Worm (Caenorhabditis elegans) whole organism, young adult: ENCODE measurements around the gene T08A11.1.

ENCODE experiments used
- D2030.7 ChIP-seq: fragments of 200-800 bp; sonication (Bioruptor generic); IDR thresholded peaks from 2 replicates; pipeline ENCODE4 v1.3.6; 2022; ENCODE audit warnings: missing genetic modification reagents, missing genetic modification characterization, missing compliant biosample characterization
- ZK185.1 ChIP-seq: sonication (generic microtip); optimal IDR thresholded peaks from 2 replicates; lab custom pipeline; 2016; ENCODE audit warnings: mild to moderate bottlenecking, missing genetic modification characterization, missing compliant biosample characterization; ENCODE audit not compliant: poor library complexity, severe bottlenecking
- aptf-2 ChIP-seq: fragments of 200-800 bp; sonication (Bioruptor generic); conservative IDR thresholded peaks from 2 replicates; pipeline ENCODE4 v1.3.6; 2022; ENCODE audit warnings: missing genetic modification reagents, missing genetic modification characterization, missing compliant biosample characterization
- attf-6 ChIP-seq: fragments of 200-800 bp; sonication (Bioruptor generic); IDR thresholded peaks from 2 replicates; pipeline ENCODE4 v1.3.6; 2022; ENCODE audit warnings: missing genetic modification reagents, missing genetic modification characterization, missing compliant biosample characterization
- cebp-1 ChIP-seq, 2 experiments: fragments of 200-800 bp in 1 of 2; sonication (Bioruptor generic) in 1 of 2; sonication (generic microtip) in 1 of 2; IDR thresholded peaks in 1 of 2; optimal IDR thresholded peaks in 1 of 2; 2 replicates each; pipeline versions ENCODE4 v1.3.6 to Lab custom; 2017 to 2022; ENCODE audit warnings: missing compliant biosample characterization in 2 of 2, missing genetic modification characterization in 2 of 2, mild to moderate bottlenecking in 1 of 2, missing genetic modification reagents in 1 of 2, moderate library complexity in 1 of 2
- chd-7 ChIP-seq: sonication (generic microtip); optimal IDR thresholded peaks from 2 replicates; lab custom pipeline; 2016; ENCODE audit warnings: mild to moderate bottlenecking, missing genetic modification characterization, moderate library complexity, missing compliant biosample characterization
- efl-1 ChIP-seq: fragments of 150-350 bp; optimal IDR thresholded peaks from 2 replicates; lab custom pipeline; 2014; ENCODE audit warnings: missing biosample characterization, missing genetic modification reagents, missing genetic modification characterization
- hsf-1 ChIP-seq: fragments of 200-800 bp; sonication (Bioruptor generic); IDR thresholded peaks from 2 replicates; pipeline ENCODE4 v1.3.6; 2022; ENCODE audit warnings: missing genetic modification reagents, missing genetic modification characterization, missing compliant biosample characterization
- let-526 ChIP-seq: fragments of 200-800 bp; sonication (Bioruptor generic); IDR thresholded peaks from 2 replicates; pipeline ENCODE4 v1.3.6; 2022; ENCODE audit warnings: missing genetic modification reagents, missing genetic modification characterization, missing compliant biosample characterization
- madf-3 ChIP-seq: fragments of 200-800 bp; sonication (Bioruptor generic); IDR thresholded peaks from 2 replicates; pipeline ENCODE4 v1.3.6; 2022; ENCODE audit warnings: missing genetic modification reagents, missing genetic modification characterization, missing compliant biosample characterization
- nhr-179 ChIP-seq: sonication (generic microtip); optimal IDR thresholded peaks from 2 replicates; lab custom pipeline; 2016; ENCODE audit warnings: mild to moderate bottlenecking, missing genetic modification characterization, missing compliant biosample characterization
- nhr-90 ChIP-seq: sonication (generic microtip); optimal IDR thresholded peaks from 2 replicates; lab custom pipeline; 2016; ENCODE audit warnings: missing genotype, mild to moderate bottlenecking, missing genetic modification characterization, missing compliant biosample characterization
- pha-4 ChIP-seq: fragments of 150-350 bp; sonication (generic microtip); optimal IDR thresholded peaks from 2 replicates; lab custom pipeline; 2014; ENCODE audit warnings: missing biosample characterization, missing genetic modification reagents, missing genetic modification characterization
- unc-62 ChIP-seq: fragments of 150-350 bp; optimal IDR thresholded peaks from 2 replicates; lab custom pipeline; 2014; ENCODE audit warnings: missing biosample characterization, missing genetic modification reagents, missing genetic modification characterization

DNA sequence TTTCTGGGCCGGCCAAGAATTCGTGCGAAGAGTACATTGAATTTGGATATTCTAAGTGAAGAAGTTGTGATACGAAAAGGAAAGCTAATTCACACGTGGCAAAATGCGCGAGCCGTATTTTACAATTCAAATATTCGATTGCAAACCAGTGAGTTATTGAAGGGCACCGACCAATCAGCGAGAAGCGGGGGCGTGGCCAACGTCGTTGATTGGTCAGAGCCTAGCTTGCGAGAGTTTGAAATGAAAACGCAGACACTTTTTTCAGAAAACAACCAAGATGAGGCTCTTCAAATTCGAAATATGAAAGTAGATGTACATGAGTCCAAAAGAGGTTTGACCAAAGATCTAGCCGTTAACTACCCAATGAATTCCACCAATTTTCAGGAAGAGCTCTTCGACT, 52.3 kb downstream of the T08A11.1 start:
- no peak for TF ChIP-seq pha-4
- no peak for TF ChIP-seq D2030.7 (GFP tag; lab: Robert Waterston, UW)
- no peak for TF ChIP-seq hsf-1 (GFP tag; lab: Robert Waterston, UW)
- no peak for TF ChIP-seq aptf-2 (GFP tag; lab: Robert Waterston, UW)
- no peak for TF ChIP-seq attf-6 (GFP tag; lab: Robert Waterston, UW)
- no peak for TF ChIP-seq ZK185.1 (tag; lab: Kevin White, UChicago)
- no peak for TF ChIP-seq efl-1 (GFP tag; lab: Kevin White, UChicago)
- no peak for TF ChIP-seq madf-3 (GFP tag; lab: Robert Waterston, UW)
- no peak for TF ChIP-seq nhr-179 (tag; lab: Kevin White, UChicago)
- no peak for TF ChIP-seq chd-7 (tag; lab: Kevin White, UChicago)
- no peak for TF ChIP-seq nhr-90
- TF ChIP-seq unc-62 (GFP tag; lab: Kevin White, UChicago): no peak
- no peak for TF ChIP-seq let-526 (GFP tag; lab: Robert Waterston, UW)
- TF ChIP-seq cebp-1 (GFP tag; IDR thresholded peaks at IDR 0.05; lab: Robert Waterston, UW): no peak
- TF ChIP-seq cebp-1 (tag; optimal IDR thresholded peaks at IDR 0.05; lab: Kevin White, UChicago): no peak
